Worm (Caenorhabditis elegans) whole organism, late embryonic: ENCODE data around the gene Y37E11B.5.

ENCODE experiments used
- C08G9.2 ChIP-seq: sonication (generic microtip); optimal IDR thresholded peaks from 2 replicates; lab custom pipeline; 2016; ENCODE audit warnings: mild to moderate bottlenecking, missing genetic modification characterization, moderate library complexity, missing compliant biosample characterization
- C38D4.7 ChIP-seq: fragments of 200-800 bp; sonication (Bioruptor generic); optimal IDR thresholded peaks from 2 replicates; lab custom pipeline; 2018; ENCODE audit warnings: mild to moderate bottlenecking, missing genetic modification characterization, moderate library complexity, missing compliant biosample characterization
- F13H6.1 ChIP-seq: sonication (generic microtip); optimal IDR thresholded peaks from 2 replicates; lab custom pipeline; 2016; ENCODE audit warnings: missing genetic modification characterization, missing compliant biosample characterization
- ahr-1 ChIP-seq: sonication (generic microtip); optimal IDR thresholded peaks from 2 replicates; lab custom pipeline; 2016; ENCODE audit warnings: missing genetic modification characterization, missing compliant biosample characterization
- ama-1 ChIP-seq: fragments of 150-350 bp; optimal IDR thresholded peaks from 2 replicates; lab custom pipeline; 2014
- ceh-14 ChIP-seq: sonication (generic microtip); optimal IDR thresholded peaks from 2 replicates; lab custom pipeline; 2016; ENCODE audit warnings: missing genotype, missing genetic modification characterization, missing compliant biosample characterization
- ceh-18 ChIP-seq: sonication (generic microtip); optimal IDR thresholded peaks from 2 replicates; lab custom pipeline; 2016; ENCODE audit warnings: missing genetic modification characterization, missing compliant biosample characterization
- ceh-19 ChIP-seq: fragments of 200-800 bp; sonication (Bioruptor generic); optimal IDR thresholded peaks from 2 replicates; lab custom pipeline; 2018; ENCODE audit warnings: mild to moderate bottlenecking, missing genetic modification characterization, missing compliant biosample characterization
- ceh-22 ChIP-seq: sonication (generic microtip); optimal IDR thresholded peaks from 2 replicates; lab custom pipeline; 2017; ENCODE audit warnings: missing biosample characterization, missing genetic modification characterization
- ceh-31 ChIP-seq: sonication (generic microtip); optimal IDR thresholded peaks from 2 replicates; lab custom pipeline; 2016; ENCODE audit warnings: missing genetic modification characterization, missing compliant biosample characterization
- ceh-34 ChIP-seq: sonication (generic microtip); optimal IDR thresholded peaks from 2 replicates; lab custom pipeline; 2016; ENCODE audit warnings: mild to moderate bottlenecking, missing genetic modification characterization, missing compliant biosample characterization
- ceh-45 ChIP-seq: fragments of 200-800 bp; sonication (Bioruptor generic); IDR thresholded peaks from 2 replicates; pipeline ENCODE4 v1.3.6; 2022; ENCODE audit warnings: missing genetic modification reagents, missing genetic modification characterization, missing compliant biosample characterization
- ceh-48 ChIP-seq: sonication (generic microtip); optimal IDR thresholded peaks from 2 replicates; lab custom pipeline; 2016; ENCODE audit warnings: missing genetic modification characterization, inconsistent platforms, missing compliant biosample characterization
- dve-1 ChIP-seq: sonication (generic microtip); optimal IDR thresholded peaks from 2 replicates; lab custom pipeline; 2017; ENCODE audit warnings: antibody characterized with exemption, mild to moderate bottlenecking, missing genetic modification characterization, missing compliant biosample characterization
- elt-2 ChIP-seq: sonication (generic microtip); optimal IDR thresholded peaks from 2 replicates; lab custom pipeline; 2016; ENCODE audit warnings: missing genetic modification reagents, missing genetic modification characterization, missing compliant biosample characterization
- elt-4 ChIP-seq: sonication (generic microtip); optimal IDR thresholded peaks from 2 replicates; lab custom pipeline; 2016; ENCODE audit warnings: missing genetic modification characterization, missing compliant biosample characterization
- ets-4 ChIP-seq: sonication (generic microtip); optimal IDR thresholded peaks from 2 replicates; lab custom pipeline; 2016; ENCODE audit warnings: missing genetic modification characterization, missing compliant biosample characterization
- eyg-1 ChIP-seq: sonication (generic microtip); optimal IDR thresholded peaks from 2 replicates; lab custom pipeline; 2016; ENCODE audit warnings: missing genotype, missing genetic modification characterization, missing compliant biosample characterization
- fax-1 ChIP-seq: sonication (generic microtip); optimal IDR thresholded peaks from 2 replicates; lab custom pipeline; 2016; ENCODE audit warnings: missing genotype, missing genetic modification characterization, missing compliant biosample characterization
- fkh-10 ChIP-seq: fragments of 150-350 bp; optimal IDR thresholded peaks from 2 replicates; lab custom pipeline; 2014; ENCODE audit warnings: missing biosample characterization, missing genetic modification reagents, missing genetic modification characterization
- hlh-13 ChIP-seq: fragments of 200-800 bp; sonication (Bioruptor generic); optimal IDR thresholded peaks from 2 replicates; lab custom pipeline; 2018; ENCODE audit warnings: mild to moderate bottlenecking, missing genetic modification characterization, missing compliant biosample characterization
- hlh-30 ChIP-seq: sonication (generic microtip); optimal IDR thresholded peaks from 2 replicates; lab custom pipeline; 2017; ENCODE audit warnings: antibody characterized with exemption, missing genetic modification characterization, missing compliant biosample characterization; ENCODE audit not compliant: insufficient read depth
- hlh-8 ChIP-seq: sonication (generic microtip); optimal IDR thresholded peaks from 2 replicates; lab custom pipeline; 2016; ENCODE audit warnings: missing genotype, missing genetic modification characterization, missing compliant biosample characterization
- lin-11 ChIP-seq: fragments of 200-800 bp; sonication (Bioruptor generic); optimal IDR thresholded peaks from 2 replicates; lab custom pipeline; 2018; ENCODE audit warnings: mild to moderate bottlenecking, missing genetic modification characterization, missing compliant biosample characterization
- nfya-1 ChIP-seq: sonication (generic microtip); optimal IDR thresholded peaks from 2 replicates; lab custom pipeline; 2017; ENCODE audit warnings: missing genetic modification characterization, mild to moderate bottlenecking, missing compliant biosample characterization, antibody characterized with exemption, moderate library complexity
- nhr-11 ChIP-seq: fragments of 150-350 bp; optimal IDR thresholded peaks from 2 replicates; lab custom pipeline; 2014; ENCODE audit warnings: missing biosample characterization, missing genetic modification characterization
- nhr-232 ChIP-seq: sonication (generic microtip); optimal IDR thresholded peaks from 2 replicates; lab custom pipeline; 2016; ENCODE audit warnings: missing genetic modification characterization, missing compliant biosample characterization
- npax-4 ChIP-seq: sonication (generic microtip); optimal IDR thresholded peaks from 2 replicates; lab custom pipeline; 2016; ENCODE audit warnings: missing genetic modification characterization, missing compliant biosample characterization
- odd-2 ChIP-seq: sonication (generic microtip); optimal IDR thresholded peaks from 2 replicates; lab custom pipeline; 2017; ENCODE audit warnings: antibody characterized with exemption, mild to moderate bottlenecking, missing genetic modification characterization, missing compliant biosample characterization
- pag-3 ChIP-seq: sonication (generic microtip); optimal IDR thresholded peaks from 2 replicates; lab custom pipeline; 2016; ENCODE audit warnings: missing compliant biosample characterization, missing genetic modification characterization, borderline replicate concordance
- pat-9 ChIP-seq: fragments of 200-800 bp; sonication (Bioruptor generic); optimal IDR thresholded peaks from 2 replicates; lab custom pipeline; 2018; ENCODE audit warnings: mild to moderate bottlenecking, missing genetic modification characterization, moderate library complexity, missing compliant biosample characterization
- pax-1 ChIP-seq: fragments of 150-350 bp; optimal IDR thresholded peaks from 2 replicates; lab custom pipeline; 2014; ENCODE audit warnings: missing biosample characterization, missing genetic modification characterization
- pha-2 ChIP-seq: sonication (generic microtip); optimal IDR thresholded peaks from 2 replicates; lab custom pipeline; 2017; ENCODE audit warnings: mild to moderate bottlenecking, missing genetic modification characterization, missing compliant biosample characterization
- pqm-1 ChIP-seq: sonication (generic microtip); optimal IDR thresholded peaks from 2 replicates; lab custom pipeline; 2016; ENCODE audit warnings: missing genetic modification characterization, missing compliant biosample characterization
- rnt-1 ChIP-seq: sonication (generic microtip); optimal IDR thresholded peaks from 2 replicates; lab custom pipeline; 2016; ENCODE audit warnings: missing genetic modification characterization, missing compliant biosample characterization
- sox-2 ChIP-seq: fragments of 200-800 bp; sonication (Bioruptor generic); IDR thresholded peaks from 2 replicates; pipeline ENCODE4 v1.3.6; 2022; ENCODE audit warnings: missing genetic modification reagents, missing genetic modification characterization, missing compliant biosample characterization
- tbx-2 ChIP-seq: sonication (generic microtip); optimal IDR thresholded peaks from 2 replicates; lab custom pipeline; 2016; ENCODE audit warnings: missing genetic modification characterization, missing compliant biosample characterization
- tbx-7 ChIP-seq: sonication (generic microtip); optimal IDR thresholded peaks from 2 replicates; lab custom pipeline; 2016; ENCODE audit warnings: missing genotype, missing genetic modification characterization, missing compliant biosample characterization
- ttx-3 ChIP-seq: sonication (generic microtip); optimal IDR thresholded peaks from 2 replicates; lab custom pipeline; 2016; ENCODE audit warnings: missing genetic modification reagents, missing genetic modification characterization, missing compliant biosample characterization
- unc-86 ChIP-seq: sonication (generic microtip); optimal IDR thresholded peaks from 2 replicates; lab custom pipeline; 2016; ENCODE audit warnings: missing genetic modification characterization, missing compliant biosample characterization
- zip-5 ChIP-seq: sonication (generic microtip); optimal IDR thresholded peaks from 2 replicates; lab custom pipeline; 2016; ENCODE audit warnings: missing genetic modification characterization, missing compliant biosample characterization
- ztf-16 ChIP-seq: sonication (generic microtip); optimal IDR thresholded peaks from 2 replicates; lab custom pipeline; 2017; ENCODE audit warnings: missing genetic modification characterization, missing compliant biosample characterization

Y37E11B.5 gene

DNA sequence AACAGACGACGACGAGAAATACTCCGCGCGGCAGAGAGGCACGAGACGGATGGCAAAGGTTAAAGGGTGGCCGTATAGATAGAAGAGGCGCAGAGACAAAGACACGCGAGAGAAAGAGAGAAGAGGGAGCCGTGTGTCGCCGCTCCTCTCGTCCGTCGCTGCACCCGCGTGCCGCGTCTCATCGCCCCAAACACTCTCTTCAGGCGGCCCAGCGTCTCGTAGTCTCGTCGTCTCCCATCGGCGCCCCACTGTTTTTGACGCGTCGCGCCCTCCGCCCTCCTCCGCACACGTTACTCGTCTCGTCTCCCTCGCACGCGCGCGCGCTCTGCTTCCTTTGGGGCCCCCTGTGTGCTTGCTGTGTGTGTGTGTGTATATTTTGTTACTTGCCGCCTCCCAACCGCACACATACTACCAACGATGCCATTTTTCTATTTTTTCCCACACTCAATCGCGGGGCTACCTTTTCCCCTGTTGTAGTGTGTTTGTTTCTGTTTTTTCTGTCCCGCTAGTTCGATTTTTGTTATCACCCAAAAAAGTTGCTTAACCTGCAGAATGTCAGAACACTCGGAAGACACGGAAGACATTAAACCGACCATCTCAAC lies 38.3 kb upstream of the Y37E11B.5 start, which contains the start of gene madf-9 (continued):
- no peak for TF ChIP-seq elt-4
- TF ChIP-seq ama-1: no peak
- no peak for TF ChIP-seq ceh-14
- TF ChIP-seq ceh-45 (GFP tag; lab: Robert Waterston, UW): no peak
- no peak for TF ChIP-seq ttx-3
- peak; percentile 67 for TF ChIP-seq ceh-34
- no peak for TF ChIP-seq C38D4.7 (GFP tag; lab: Kevin White, UChicago)
- no peak for TF ChIP-seq hlh-13 (GFP tag; lab: Kevin White, UChicago)
- no peak for TF ChIP-seq pat-9
- no peak for TF ChIP-seq pax-1 (tag; lab: Kevin White, UChicago)
- TF ChIP-seq hlh-8 (tag; lab: Kevin White, UChicago): no peak
- peak; percentile 62 for TF ChIP-seq nfya-1 (tag; lab: Kevin White, UChicago)
- TF ChIP-seq eyg-1 (tag; lab: Kevin White, UChicago): no peak
- peak; percentile 16 for TF ChIP-seq ets-4 (tag; lab: Kevin White, UChicago)
- peak; percentile 64 for TF ChIP-seq ceh-31 (tag; lab: Kevin White, UChicago)
- TF ChIP-seq tbx-2 (tag; lab: Kevin White, UChicago): peak; percentile 61
- peak; percentile 77 for TF ChIP-seq ceh-18
- no peak for TF ChIP-seq pag-3 (tag; lab: Kevin White, UChicago)
- no peak for TF ChIP-seq ceh-22 (tag; lab: Kevin White, UChicago)
- no peak for TF ChIP-seq nhr-232 (tag; lab: Kevin White, UChicago)
- no peak for TF ChIP-seq pha-2
- TF ChIP-seq sox-2 (GFP tag; lab: Robert Waterston, UW): no peak
- no peak for TF ChIP-seq fkh-10 (GFP tag; lab: Kevin White, UChicago)
- no peak for TF ChIP-seq ahr-1
- TF ChIP-seq F13H6.1 (tag; lab: Kevin White, UChicago): peak; percentile 71
- TF ChIP-seq npax-4 (tag; lab: Kevin White, UChicago): no peak
- TF ChIP-seq elt-2 (tag; lab: Kevin White, UChicago): peak; percentile 12

DNA sequence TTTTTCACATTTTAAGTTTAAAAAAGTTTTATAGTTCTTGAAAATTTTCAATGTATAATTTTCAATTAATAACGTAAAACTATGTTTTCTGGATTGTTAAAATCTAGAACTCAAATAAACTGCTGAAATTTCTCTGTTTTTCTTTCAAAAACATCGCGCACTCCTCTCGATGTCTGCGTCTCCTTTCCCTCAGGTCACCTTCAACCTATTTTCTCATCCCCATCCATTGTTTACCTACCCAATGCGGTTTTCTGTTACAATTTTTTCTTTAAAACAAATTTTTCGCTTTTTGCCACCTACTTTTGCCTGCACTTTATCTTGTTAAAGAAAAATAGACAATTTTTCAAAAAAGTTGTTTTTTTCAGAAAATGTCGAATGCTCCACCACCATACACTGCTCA lies 34.9 kb upstream of the Y37E11B.5 start, which contains the start of gene ZC416.2:
TSS of gene ZC416.2 (plus strand) at position 366 of the 400 bp plus-strand sequence.
- TF ChIP-seq ceh-18: no peak
- TF ChIP-seq fax-1 (tag; lab: Kevin White, UChicago): no peak
- TF ChIP-seq lin-11: no peak
- no peak for TF ChIP-seq tbx-2 (tag; lab: Kevin White, UChicago)
- no peak for TF ChIP-seq dve-1 (tag; lab: Kevin White, UChicago)

DNA sequence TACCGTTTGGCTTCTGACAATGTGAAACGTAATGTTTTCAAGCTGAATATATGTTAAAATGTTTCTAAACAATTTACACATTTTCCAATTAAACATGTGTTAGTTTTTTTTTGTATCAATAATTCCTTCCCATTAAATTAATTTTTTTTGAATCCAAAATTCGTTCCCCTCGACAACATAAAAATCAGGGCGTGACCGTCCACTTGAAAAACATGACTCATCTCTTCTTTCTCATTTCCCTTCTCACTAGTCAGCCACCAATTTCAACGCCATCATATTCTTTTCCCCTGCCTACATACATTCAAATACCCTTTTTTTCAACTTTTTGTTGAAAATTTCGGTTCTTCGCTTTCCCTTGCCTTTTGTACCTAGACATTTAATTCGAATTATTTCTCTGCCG lies 34.1 kb upstream of the Y37E11B.5 start:
- TF ChIP-seq rnt-1 (tag; lab: Kevin White, UChicago) (no peak), zip-5 (no peak), elt-2 (tag; lab: Kevin White, UChicago) (no peak), nhr-11 (no peak), odd-2 (tag; lab: Kevin White, UChicago) (no peak), ama-1 (no peak), pag-3 (tag; lab: Kevin White, UChicago) (no peak), pqm-1 (tag; lab: Kevin White, UChicago) (no peak), ceh-48 (tag; lab: Kevin White, UChicago) (no peak), hlh-30 (tag; lab: Kevin White, UChicago) (no peak), C08G9.2 (tag; lab: Kevin White, UChicago) (no peak), ceh-19 (GFP tag; lab: Kevin White, UChicago) (no peak), ceh-22 (tag; lab: Kevin White, UChicago) (no peak), hlh-8 (tag; lab: Kevin White, UChicago) (no peak), pha-2 (no peak), ztf-16 (tag; lab: Kevin White, UChicago) (no peak), tbx-7 (tag; lab: Kevin White, UChicago) (no peak), C38D4.7 (GFP tag; lab: Kevin White, UChicago) (no peak), unc-86 (tag; lab: Kevin White, UChicago) (no peak), ets-4 (tag; lab: Kevin White, UChicago) (no peak)
